Worm (Caenorhabditis elegans): ENCODE measurements around the gene flp-23.

DNA sequence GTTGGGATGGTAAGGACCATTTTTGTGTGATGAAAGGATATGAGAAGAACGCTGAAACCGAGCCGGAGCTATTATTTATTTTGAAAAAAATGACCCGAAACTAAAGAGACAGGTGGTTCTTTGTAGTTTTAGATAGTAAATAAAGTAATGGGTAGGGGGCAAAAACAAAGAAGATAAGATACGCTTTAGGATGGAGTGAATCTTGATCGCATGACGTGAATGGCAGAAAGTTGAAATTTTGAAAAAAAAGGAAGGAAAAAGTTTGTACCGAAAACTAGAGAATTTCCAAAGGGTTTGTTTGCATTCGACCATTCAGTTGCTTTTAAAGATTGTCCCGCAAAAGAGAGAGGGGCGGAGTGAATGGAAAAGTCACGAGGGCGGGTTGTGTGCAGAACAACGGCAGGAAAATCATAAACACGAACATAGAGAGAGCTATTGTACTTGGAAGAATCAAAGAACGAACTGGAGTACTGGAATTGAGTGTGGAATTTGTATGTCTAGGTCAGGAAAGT, 3.4 kb downstream of the flp-23 start, which contains the start of gene F22B7.9:
- TF ChIP-seq ztf-11 (tag; optimal IDR thresholded peaks at IDR 0.05) (no peak), ceh-16 (tag; optimal IDR thresholded peaks at IDR 0.05) (no peak), snpc-4 (tag; optimal IDR thresholded peaks at IDR 0.05) (no peak), ceh-9 (tag; optimal IDR thresholded peaks at IDR 0.05) (no peak), elt-3 (tag; optimal IDR thresholded peaks at IDR 0.05) (no peak), nhr-12 (tag; optimal IDR thresholded peaks at IDR 0.05) (no peak)
